Fruit fly (Drosophila melanogaster) whole organism, embryonic: ENCODE measurements around the gene PLCXD.

Experiments
- BtbVII ChIP-seq: fragments of 200-800 bp; sonication (Bioruptor generic); optimal IDR thresholded peaks from 3 replicates; lab custom pipeline; 2017; ENCODE audit warnings: missing biosample characterization, mild to moderate bottlenecking, missing genetic modification characterization
- Bteb2 ChIP-seq: fragments of 200-800 bp; sonication (Bioruptor generic); optimal IDR thresholded peaks from 2 replicates; lab custom pipeline; 2016; ENCODE audit warnings: missing biosample characterization, missing genetic modification characterization
- CG10147 ChIP-seq: fragments of 200-800 bp; sonication (Bioruptor generic); optimal IDR thresholded peaks from 2 replicates; lab custom pipeline; 2019; ENCODE audit warnings: missing biosample characterization, mild to moderate bottlenecking, missing genetic modification characterization, moderate library complexity
- CG10543 ChIP-seq: fragments of 200-800 bp; sonication (Bioruptor generic); optimal IDR thresholded peaks from 3 replicates; lab custom pipeline; 2017; ENCODE audit warnings: missing biosample characterization, mild to moderate bottlenecking, missing genetic modification characterization, moderate library complexity
- CG11560 ChIP-seq: fragments of 200-800 bp; sonication (Bioruptor generic); IDR thresholded peaks from 3 replicates; pipeline ENCODE4 v1.3.6; 2022; ENCODE audit warnings: missing biosample characterization, missing genetic modification characterization
- CG11695 ChIP-seq: fragments of 200-800 bp; sonication (Bioruptor generic); IDR thresholded peaks from 3 replicates; pipeline ENCODE4 v1.3.6; 2022; ENCODE audit warnings: missing biosample characterization, missing genetic modification characterization
- CG16779 ChIP-seq: fragments of 200-800 bp; sonication (Bioruptor generic); IDR thresholded peaks from 2 replicates; pipeline ENCODE4 v1.3.6; 2022; ENCODE audit warnings: missing biosample characterization, missing genetic modification characterization
- CG17186 ChIP-seq: fragments of 200-800 bp; sonication (Bioruptor generic); optimal IDR thresholded peaks from 3 replicates; lab custom pipeline; 2017; ENCODE audit warnings: missing biosample characterization, missing genetic modification reagents, missing genetic modification characterization
- CG2116 ChIP-seq: fragments of 200-800 bp; sonication (Bioruptor generic); optimal IDR thresholded peaks from 3 replicates; lab custom pipeline; 2018; ENCODE audit warnings: missing biosample characterization, mild to moderate bottlenecking, missing genetic modification characterization
- CG2199 ChIP-seq: fragments of 200-800 bp; sonication (Bioruptor generic); IDR thresholded peaks from 3 replicates; pipeline ENCODE4 v1.3.6; 2022; ENCODE audit warnings: missing biosample characterization, missing genetic modification characterization
- CG2678 ChIP-seq: fragments of 200-800 bp; sonication (Bioruptor generic); optimal IDR thresholded peaks from 3 replicates; lab custom pipeline; 2019; ENCODE audit warnings: missing biosample characterization, mild to moderate bottlenecking, missing genetic modification characterization, moderate library complexity
- CG30431 ChIP-seq: fragments of 200-800 bp; sonication (Bioruptor generic); optimal IDR thresholded peaks from 2 replicates; lab custom pipeline; 2017; ENCODE audit warnings: missing biosample characterization, missing genetic modification characterization
- CG32772 ChIP-seq: fragments of 200-800 bp; sonication (Bioruptor generic); IDR thresholded peaks from 2 replicates; pipeline ENCODE4 v1.3.6; 2022; ENCODE audit warnings: missing biosample characterization, missing genetic modification characterization
- CG33557 ChIP-seq: fragments of 200-800 bp; sonication (Bioruptor generic); optimal IDR thresholded peaks from 2 replicates; lab custom pipeline; 2019; ENCODE audit warnings: missing biosample characterization, mild to moderate bottlenecking, missing genetic modification characterization, moderate library complexity
- CG3847 ChIP-seq: fragments of 200-800 bp; sonication (Bioruptor generic); IDR thresholded peaks from 2 replicates; pipeline ENCODE4 v1.3.6; 2022; ENCODE audit warnings: missing biosample characterization, missing genetic modification characterization
- CG42726 ChIP-seq: fragments of 200-800 bp; sonication (Bioruptor generic); IDR thresholded peaks from 2 replicates; pipeline ENCODE4 v1.3.6; 2022; ENCODE audit warnings: missing biosample characterization, missing genetic modification characterization; ENCODE audit not compliant: partially characterized antibody
- CG5180 ChIP-seq: fragments of 200-800 bp; sonication (Bioruptor generic); optimal IDR thresholded peaks from 3 replicates; lab custom pipeline; 2017; ENCODE audit warnings: missing biosample characterization, missing genetic modification characterization, mild to moderate bottlenecking, moderate library complexity, missing genetic modification reagents
- CG6175 ChIP-seq: fragments of 200-800 bp; sonication (Bioruptor generic); IDR thresholded peaks from 3 replicates; pipeline ENCODE4 v1.3.6; 2022; ENCODE audit warnings: missing biosample characterization, missing genetic modification characterization
- CG6254 ChIP-seq: fragments of 200-800 bp; sonication (Bioruptor generic); optimal IDR thresholded peaks from 3 replicates; lab custom pipeline; 2017; ENCODE audit warnings: mild to moderate bottlenecking, missing biosample characterization, missing genetic modification reagents, missing genetic modification characterization
- CG7372 ChIP-seq: fragments of 200-800 bp; sonication (Bioruptor generic); IDR thresholded peaks from 2 replicates; pipeline ENCODE4 v1.3.6; 2022; ENCODE audit warnings: missing biosample characterization, missing genetic modification characterization
- CG9817 ChIP-seq: fragments of 200-800 bp; sonication (Bioruptor generic); optimal IDR thresholded peaks from 2 replicates; lab custom pipeline; 2018; ENCODE audit warnings: missing biosample characterization, mild to moderate bottlenecking, missing genetic modification characterization, moderate library complexity
- CoRest ChIP-seq: fragments of 200-800 bp; sonication (Bioruptor generic); optimal IDR thresholded peaks from 3 replicates; lab custom pipeline; 2018; ENCODE audit warnings: missing biosample characterization, mild to moderate bottlenecking, missing genetic modification characterization, moderate library complexity
- CrebB ChIP-seq: fragments of 200-800 bp; sonication (Bioruptor generic); optimal IDR thresholded peaks from 3 replicates; lab custom pipeline; 2018; ENCODE audit warnings: missing biosample characterization, mild to moderate bottlenecking, missing genetic modification characterization
- Dll ChIP-seq: fragments of 200-800 bp; sonication (Bioruptor generic); IDR thresholded peaks from 4 replicates; pipeline ENCODE4 v1.3.6; 2022; ENCODE audit warnings: missing biosample characterization, missing genetic modification characterization; ENCODE audit not compliant: partially characterized antibody
- Dp ChIP-seq: fragments of 200-800 bp; sonication (Bioruptor generic); optimal IDR thresholded peaks from 2 replicates; lab custom pipeline; 2018; ENCODE audit warnings: missing biosample characterization, mild to moderate bottlenecking, missing genetic modification characterization, moderate library complexity
- HLHmδ ChIP-seq: fragments of 200-800 bp; sonication (Bioruptor generic); optimal IDR thresholded peaks from 2 replicates; lab custom pipeline; 2018; ENCODE audit warnings: missing biosample characterization, mild to moderate bottlenecking, missing genetic modification characterization, moderate library complexity
- Mad ChIP-seq: fragments of 200-800 bp; sonication (Bioruptor generic); optimal IDR thresholded peaks from 2 replicates; lab custom pipeline; 2016; ENCODE audit warnings: missing biosample characterization, missing genetic modification characterization
- Mrtf ChIP-seq: fragments of 200-800 bp; sonication (Bioruptor generic); IDR thresholded peaks from 3 replicates; pipeline ENCODE4 v1.3.6; 2022; ENCODE audit warnings: missing biosample characterization, missing genetic modification characterization
- NK7.1 ChIP-seq: fragments of 200-800 bp; sonication (Bioruptor generic); optimal IDR thresholded peaks from 3 replicates; lab custom pipeline; 2016; ENCODE audit warnings: missing biosample characterization, missing genetic modification characterization
- Sox102F ChIP-seq: fragments of 200-800 bp; sonication (Bioruptor generic); optimal IDR thresholded peaks from 2 replicates; lab custom pipeline; 2018; ENCODE audit warnings: missing biosample characterization, mild to moderate bottlenecking, missing genetic modification characterization, moderate library complexity
- amos ChIP-seq: fragments of 200-800 bp; sonication (Bioruptor generic); IDR thresholded peaks from 2 replicates; pipeline ENCODE4 v1.3.6; 2022; ENCODE audit warnings: missing biosample characterization, missing genetic modification characterization; ENCODE audit not compliant: partially characterized antibody
- bsh ChIP-seq, 2 experiments: fragments of 200-800 bp; sonication (Bioruptor generic); optimal IDR thresholded peaks; 2 replicates each; lab custom pipeline; 2017 to 2018; ENCODE audit warnings: mild to moderate bottlenecking in 2 of 2, missing biosample characterization in 2 of 2, missing genetic modification characterization in 2 of 2, moderate library complexity in 1 of 2
- cad ChIP-seq: fragments of >200 bp; optimal IDR thresholded peaks from 2 replicates; lab custom pipeline; 2017; ENCODE audit warnings: missing biosample characterization, missing genetic modification characterization
- chn ChIP-seq: fragments of 200-800 bp; sonication (Bioruptor generic); optimal IDR thresholded peaks from 2 replicates; lab custom pipeline; 2016; ENCODE audit warnings: missing biosample characterization, missing genetic modification characterization
- esg ChIP-seq: fragments of 200-800 bp; sonication (Bioruptor generic); conservative IDR thresholded peaks from 2 replicates; pipeline ENCODE4 v1.3.6; 2022; ENCODE audit warnings: missing biosample characterization, missing genetic modification characterization
- grau ChIP-seq: fragments of 200-800 bp; optimal IDR thresholded peaks from 3 replicates; lab custom pipeline; 2019; ENCODE audit warnings: missing biosample characterization, mild to moderate bottlenecking, missing genetic modification characterization, moderate library complexity
- grn ChIP-seq: fragments of 200-800 bp; sonication (Bioruptor generic); optimal IDR thresholded peaks from 3 replicates; lab custom pipeline; 2017; ENCODE audit warnings: missing biosample characterization, missing genetic modification characterization
- gro ChIP-seq: fragments of 200-800 bp; sonication (Bioruptor generic); optimal IDR thresholded peaks from 2 replicates; lab custom pipeline; 2016; ENCODE audit warnings: missing biosample characterization, missing genetic modification characterization
- gsb-n ChIP-seq: fragments of 200-800 bp; sonication (Bioruptor generic); optimal IDR thresholded peaks from 3 replicates; lab custom pipeline; 2018; ENCODE audit warnings: missing biosample characterization, mild to moderate bottlenecking, missing genetic modification characterization
- h ChIP-seq: fragments of >200 bp; optimal IDR thresholded peaks from 2 replicates; lab custom pipeline; 2017
- hkb ChIP-seq, 2 experiments: fragments of 200-800 bp in 1 of 2; fragments of >200 bp in 1 of 2; sonication (Bioruptor generic) in 1 of 2; IDR thresholded peaks in 1 of 2; optimal IDR thresholded peaks in 1 of 2; 2 replicates each; pipeline versions ENCODE4 v1.3.6 to Lab custom; 2017 to 2022; ENCODE audit warnings: missing biosample characterization in 1 of 2, missing genetic modification characterization in 1 of 2
- jigr1 ChIP-seq: fragments of 200-800 bp; sonication (Bioruptor generic); IDR thresholded peaks from 3 replicates; pipeline ENCODE4 v1.3.6; 2022; ENCODE audit warnings: missing biosample characterization, missing genetic modification characterization
- kni ChIP-seq: fragments of 200-800 bp; sonication (Bioruptor generic); optimal IDR thresholded peaks from 3 replicates; lab custom pipeline; 2017; ENCODE audit warnings: mild to moderate bottlenecking, missing biosample characterization, missing genetic modification reagents, missing genetic modification characterization
- pros ChIP-seq: fragments of 200-800 bp; sonication (Bioruptor generic); optimal IDR thresholded peaks from 3 replicates; lab custom pipeline; 2019; ENCODE audit warnings: missing biosample characterization, mild to moderate bottlenecking, missing genetic modification characterization, moderate library complexity
- pzg ChIP-seq: fragments of 200-800 bp; sonication (Bioruptor generic); optimal IDR thresholded peaks from 3 replicates; lab custom pipeline; 2018; ENCODE audit warnings: missing biosample characterization, mild to moderate bottlenecking, missing genetic modification characterization, moderate library complexity
- sc ChIP-seq, 3 experiments: fragments of >200 bp in 2 of 3; fragments of 200-800 bp in 1 of 3; sonication (Bioruptor generic) in 1 of 3; optimal IDR thresholded peaks; 2 replicates in 2 of 3; 3 replicates in 1 of 3; lab custom pipeline; 2017; ENCODE audit warnings: mild to moderate bottlenecking in 1 of 3, missing biosample characterization in 1 of 3, missing genetic modification characterization in 1 of 3, missing genetic modification reagents in 1 of 3
- tin ChIP-seq: fragments of 200-800 bp; sonication (Bioruptor generic); optimal IDR thresholded peaks from 3 replicates; lab custom pipeline; 2016; ENCODE audit warnings: missing biosample characterization, missing genetic modification characterization
- vfl ChIP-seq: fragments of 200-800 bp; sonication (Bioruptor generic); optimal IDR thresholded peaks from 2 replicates; lab custom pipeline; 2016; ENCODE audit warnings: missing biosample characterization, missing genetic modification characterization
- zen ChIP-seq: fragments of 200-800 bp; sonication (Bioruptor generic); optimal IDR thresholded peaks from 3 replicates; lab custom pipeline; 2018; ENCODE audit warnings: missing biosample characterization, mild to moderate bottlenecking, missing genetic modification characterization, moderate library complexity
- zf30C ChIP-seq: fragments of 200-800 bp; sonication (Bioruptor generic); optimal IDR thresholded peaks from 3 replicates; lab custom pipeline; 2018; ENCODE audit warnings: missing biosample characterization, mild to moderate bottlenecking, missing genetic modification characterization

Gene PLCXD

DNA sequence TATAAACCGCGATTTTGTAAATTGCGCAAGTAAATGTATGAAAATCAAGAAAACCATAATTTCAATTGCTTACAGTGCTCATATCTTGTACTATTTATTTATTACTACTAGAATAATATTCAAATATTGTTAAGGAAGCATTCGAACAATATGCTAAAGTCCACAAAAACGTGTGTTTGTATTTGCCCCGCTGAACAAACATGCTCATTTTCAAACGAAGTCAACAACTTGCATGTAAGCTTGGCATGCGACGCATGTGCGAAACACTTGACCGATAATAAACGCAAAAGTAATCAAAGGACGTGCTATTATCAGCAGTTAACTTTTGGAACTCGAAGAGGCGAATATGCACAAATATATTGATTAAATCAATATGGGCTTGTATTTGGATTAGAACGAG is 28.0 kb upstream of the PLCXD start (continued):
- TF ChIP-seq pros (GFP tag; lab: Kevin White, UChicago) (no peak), Mrtf (GFP tag; lab: Robert Waterston, UW) (no peak), CG11695 (GFP tag; lab: Robert Waterston, UW) (peak; percentile 50; the same call in 1 of the 3 replicates), grn (GFP tag; lab: Kevin White, UChicago) (peak; percentile 23), CG3847 (no peak), gsb-n (tag; lab: Kevin White, UChicago) (peak; percentile 82), HLHmδ (GFP tag; lab: Kevin White, UChicago) (peak; percentile 52), zen (tag; lab: Kevin White, UChicago) (no peak), esg (GFP tag; lab: Robert Waterston, UW) (no peak), CG6254 (GFP tag; lab: Kevin White, UChicago) (peak; percentile 39), Dp (GFP tag; lab: Kevin White, UChicago) (no peak), CG9817 (tag; lab: Kevin White, UChicago) (peak; percentile 29), zf30C (GFP tag; lab: Kevin White, UChicago) (no peak), CG2199 (GFP tag; lab: Robert Waterston, UW) (no peak), vfl (no peak), bsh (GFP tag; optimal IDR thresholded peaks at IDR 0.05; lab: Kevin White, UChicago) (peak in 1 of 2 experiments; percentile 87), BtbVII (GFP tag; lab: Kevin White, UChicago) (peak; percentile 74), CrebB (tag; lab: Kevin White, UChicago) (peak; percentile 82), cad (no peak), gro (GFP tag; lab: Kevin White, UChicago) (peak; percentile 25), CoRest (tag; lab: Kevin White, UChicago) (peak; percentile 64), Dll (GFP tag; lab: Robert Waterston, UW) (no peak), CG2116 (GFP tag; lab: Kevin White, UChicago) (peak; percentile 55), CG17186 (no peak), CG11560 (tag; lab: Robert Waterston, UW) (no peak), amos (GFP tag; lab: Robert Waterston, UW) (no peak), Mad (peak; percentile 40), CG10147 (peak; percentile 34), NK7.1 (GFP tag; lab: Kevin White, UChicago) (no peak), Bteb2 (peak; percentile 33), CG30431 (no peak), chn (GFP tag; lab: Kevin White, UChicago) (no peak), CG33557 (peak; percentile 81), jigr1 (no peak), CG42726 (GFP tag; lab: Robert Waterston, UW) (no peak), CG10543 (peak; percentile 80), CG16779 (peak; percentile 62; the same call in 1 of the 2 replicates), grau (tag; lab: Kevin White, UChicago) (peak; percentile 60), Sox102F (peak; percentile 77), CG5180 (GFP tag; lab: Kevin White, UChicago) (no peak), sc (optimal IDR thresholded peaks at IDR 0.05; lab: Kevin White, UChicago) (no peak), sc (GFP tag; optimal IDR thresholded peaks at IDR 0.05; lab: Kevin White, UChicago) (peak; percentile 80), kni (peak; percentile 31), h (lab: Kevin White, UChicago) (no peak), hkb (optimal IDR thresholded peaks at IDR 0.05; lab: Kevin White, UChicago) (no peak), hkb (GFP tag; IDR thresholded peaks at IDR 0.05; lab: Robert Waterston, UW) (no peak), CG2678 (peak; percentile 72), CG6175 (GFP tag; lab: Robert Waterston, UW) (no peak), pzg (GFP tag; lab: Kevin White, UChicago) (no peak), CG32772 (GFP tag; lab: Robert Waterston, UW) (no peak), CG7372 (GFP tag; lab: Robert Waterston, UW) (no peak), tin (no peak)
